Worm (Caenorhabditis elegans): ENCODE measurements around the gene H40L08.9.

Gene H40L08.9

DNA sequence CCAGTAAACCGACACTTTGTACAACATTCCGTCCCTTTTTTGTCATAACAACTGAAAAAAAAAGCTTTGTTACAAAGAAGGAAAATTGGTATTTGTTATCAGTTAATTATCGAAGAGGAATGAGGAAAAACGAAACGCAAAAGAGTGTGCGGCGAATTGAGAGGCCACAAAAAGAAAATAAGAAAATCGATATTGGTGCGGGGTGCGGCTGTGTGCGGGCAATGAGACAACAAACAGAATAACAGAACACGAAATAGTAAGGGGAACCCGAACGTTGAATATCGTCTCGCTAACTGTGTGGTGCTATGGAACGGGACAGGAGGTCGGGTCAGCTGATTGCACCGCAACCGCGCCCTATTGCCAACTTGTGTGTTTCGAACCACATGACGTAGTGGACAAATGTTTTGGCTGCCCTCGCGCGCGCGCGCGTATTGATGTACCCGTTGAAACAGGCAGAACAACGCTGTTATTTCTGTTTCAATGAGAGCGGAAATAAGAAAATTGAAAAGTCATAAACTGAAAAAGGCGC is 35.7 kb downstream of the H40L08.9 start, which contains the start of gene C18B12.4 (continued):
- TF ChIP-seq hmg-1.2 (GFP tag; IDR thresholded peaks at IDR 0.05) (peak; percentile 63), F33H1.4 (GFP tag; IDR thresholded peaks at IDR 0.05) (no peak), F37B4.10 (GFP tag; IDR thresholded peaks at IDR 0.05) (no peak), lin-40 (tag; optimal IDR thresholded peaks at IDR 0.05) (peak; percentile 85), chd-7 (tag; optimal IDR thresholded peaks at IDR 0.05) (peak; percentile 87), ccch-3 (GFP tag; optimal IDR thresholded peaks at IDR 0.05) (no peak), ceh-40 (GFP tag; IDR thresholded peaks at IDR 0.05) (no peak), nhr-80 (tag; optimal IDR thresholded peaks at IDR 0.05) (peak; percentile 91), snpc-3.4 (tag; optimal IDR thresholded peaks at IDR 0.05) (no peak), madf-3 (GFP tag; IDR thresholded peaks at IDR 0.05) (peak; percentile 70; the same call in 1 of the 2 replicates), fkh-3 (tag; optimal IDR thresholded peaks at IDR 0.05) (no peak), lin-26 (GFP tag; IDR thresholded peaks at IDR 0.05) (no peak; the same call in 1 of the 2 replicates), zim-3 (tag; optimal IDR thresholded peaks at IDR 0.05) (no peak), K11D2.4 (GFP tag; IDR thresholded peaks at IDR 0.05) (peak; percentile 87; the same call in 1 of the 2 replicates), lsy-27 (tag; optimal IDR thresholded peaks at IDR 0.05; ENCODE audit: borderline replicate concordance, insufficient read depth) (no peak), mes-4 (tag; optimal IDR thresholded peaks at IDR 0.05) (no peak), ceh-100 (GFP tag; IDR thresholded peaks at IDR 0.05) (0 out of 2 replicates have a peak, but pooled peaks have one; percentile 18), D2030.7 (GFP tag; IDR thresholded peaks at IDR 0.05) (no peak), somi-1 (GFP tag; optimal IDR thresholded peaks at IDR 0.05) (peak; percentile 85), ztf-26 (tag; optimal IDR thresholded peaks at IDR 0.05) (peak; percentile 93), nfyb-1 (GFP tag; IDR thresholded peaks at IDR 0.05) (peak; percentile 87), athp-1 (tag; optimal IDR thresholded peaks at IDR 0.05) (no peak), ekl-4 (GFP tag; IDR thresholded peaks at IDR 0.05) (no peak), ztf-25 (GFP tag; IDR thresholded peaks at IDR 0.05) (no peak), ets-4 (GFP tag; optimal IDR thresholded peaks at IDR 0.05) (peak; percentile 21), sptf-2 (GFP tag; optimal IDR thresholded peaks at IDR 0.05) (no peak), egrh-3 (GFP tag; IDR thresholded peaks at IDR 0.05) (no peak; the same call in 1 of the 2 replicates), B0336.3 (GFP tag; IDR thresholded peaks at IDR 0.05) (peak; percentile 89), snpc-4 (GFP tag; optimal IDR thresholded peaks at IDR 0.05) (no peak), snpc-4 (tag; optimal IDR thresholded peaks at IDR 0.05) (peak; percentile 19 to 74 (median 62)), lin-35 (GFP tag; optimal IDR thresholded peaks at IDR 0.05) (peak in 1 of 3 experiments; percentile 37)

DNA sequence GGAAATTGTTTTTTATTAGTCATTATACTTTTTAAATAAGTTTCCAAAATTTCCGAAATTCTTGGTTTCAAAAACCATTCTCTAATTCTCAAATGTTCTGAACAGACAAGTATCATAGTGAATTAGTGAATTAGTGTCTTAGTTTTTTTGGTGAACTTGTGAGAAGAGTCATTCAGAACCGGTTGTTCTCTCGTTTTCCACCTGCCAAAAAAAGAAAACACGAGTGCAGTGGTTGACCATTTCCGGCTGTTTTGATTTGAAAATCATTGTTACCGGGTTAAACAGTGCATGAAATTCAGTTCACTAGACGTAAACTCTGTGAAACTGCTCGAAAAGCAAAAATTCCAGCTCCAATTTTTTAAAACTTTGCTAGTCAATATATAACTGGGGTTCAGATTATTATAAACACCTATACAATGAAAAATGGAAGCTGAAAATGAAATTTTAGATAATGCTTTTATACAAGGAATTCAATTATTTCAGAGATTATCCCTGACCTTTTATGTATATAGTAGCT is 36.5 kb downstream of the H40L08.9 start:
- TF ChIP-seq lin-40 (tag; optimal IDR thresholded peaks at IDR 0.05) (no peak), lin-54 (GFP tag; optimal IDR thresholded peaks at IDR 0.05) (no peak), Y53F4B.3 (GFP tag; IDR thresholded peaks at IDR 0.05) (no peak), bed-2 (GFP tag; IDR thresholded peaks at IDR 0.05) (no peak), mcd-1 (GFP tag; IDR thresholded peaks at IDR 0.05) (no peak), Y56A3A.18 (GFP tag; IDR thresholded peaks at IDR 0.05) (no peak), ccch-3 (GFP tag; optimal IDR thresholded peaks at IDR 0.05) (no peak), madf-3 (GFP tag; IDR thresholded peaks at IDR 0.05) (no peak), hmg-1.2 (GFP tag; IDR thresholded peaks at IDR 0.05) (no peak), somi-1 (GFP tag; optimal IDR thresholded peaks at IDR 0.05) (no peak), lin-26 (GFP tag; IDR thresholded peaks at IDR 0.05) (no peak), ets-4 (GFP tag; optimal IDR thresholded peaks at IDR 0.05) (no peak), dox-1 (GFP tag; IDR thresholded peaks at IDR 0.05) (no peak), ztf-28 (GFP tag; IDR thresholded peaks at IDR 0.05) (no peak), ztf-26 (tag; optimal IDR thresholded peaks at IDR 0.05) (no peak), nfya-2 (GFP tag; IDR thresholded peaks at IDR 0.05) (no peak), tbx-9 (tag; optimal IDR thresholded peaks at IDR 0.05; ENCODE audit: borderline replicate concordance) (no peak), nfyb-1 (GFP tag; IDR thresholded peaks at IDR 0.05) (no peak), lsy-27 (tag; optimal IDR thresholded peaks at IDR 0.05; ENCODE audit: borderline replicate concordance, insufficient read depth) (no peak), hsf-1 (GFP tag; IDR thresholded peaks at IDR 0.05) (no peak)

Measured in whole organism, young adult.